Worm (Caenorhabditis elegans) whole organism, dauer: Measurements from ENCODE around the gene T24D3.2.

Source experiments
- unc-62 ChIP-seq: sonication (generic microtip); optimal IDR thresholded peaks from 2 replicates; lab custom pipeline; 2017; ENCODE audit warnings: missing biosample characterization, missing genetic modification reagents, missing genetic modification characterization

The T24D3.2 gene

ce11 chrX:12439998-12440722, 14.6 kb downstream of the T24D3.2 start:
- TF ChIP-seq unc-62 = no peak

- TF ChIP-seq unc-62 = no peak
Observed at ce11 chrX:12444423-12444822, 18.9 kb downstream of the T24D3.2 start.

- no peak for TF ChIP-seq unc-62
Observed at ce11 chrX:12446572-12446971, 21.0 kb downstream of the T24D3.2 start.

ce11 chrX:12449262-12449942, 23.9 kb downstream of the T24D3.2 start, which contains the start of gene T18D3.6:
Gene T18D3.6, plus strand, starts transcription at chrX:12449892.
- TF ChIP-seq unc-62 = no peak

- no peak for TF ChIP-seq unc-62
Observed at ce11 chrX:12451258-12451657, 25.7 kb downstream of the T24D3.2 start.

ce11 chrX:12452143-12452570, 26.6 kb downstream of the T24D3.2 start:
- TF ChIP-seq unc-62 = no peak

- no peak for TF ChIP-seq unc-62
Observed at ce11 chrX:12454290-12454795, 28.8 kb downstream of the T24D3.2 start, which contains the start of the genes T18D3.9 and T18D3.1. Gene T18D3.9, minus strand, starts transcription at chrX:12454457. Gene T18D3.1, plus strand, starts transcription at chrX:12454745.

- no peak for TF ChIP-seq unc-62
Observed at ce11 chrX:12458021-12458420, 32.5 kb downstream of the T24D3.2 start.

ce11 chrX:12461557-12461956, 36.0 kb downstream of the T24D3.2 start, which contains the start of gene odr-7:
Gene odr-7, minus strand, starts transcription at chrX:12461657.
- no peak for TF ChIP-seq unc-62

ce11 chrX:12463504-12463903, 38.0 kb downstream of the T24D3.2 start, which contains the start of gene T18D3.5:
Gene T18D3.5, plus strand, starts transcription at chrX:12463804.
- TF ChIP-seq unc-62 = no peak

ce11 chrX:12466769-12467168, 41.2 kb downstream of the T24D3.2 start, which contains the start of gene cdf-2:
Gene cdf-2, minus strand, starts transcription at chrX:12466917.
- no peak for TF ChIP-seq unc-62

ce11 chrX:12467660-12468111, 42.2 kb downstream of the T24D3.2 start, which contains the start of gene myo-2:
Gene myo-2, plus strand, starts transcription at chrX:12468061.
- no peak for TF ChIP-seq unc-62

- no peak for TF ChIP-seq unc-62
Observed at ce11 chrX:12469846-12470245, 44.3 kb downstream of the T24D3.2 start.

- no peak for TF ChIP-seq unc-62
Observed at ce11 chrX:12472232-12472631, 46.7 kb downstream of the T24D3.2 start.
